Fruit fly (Drosophila melanogaster): ENCODE data around the gene Atg16.

Gene Atg16

DNA sequence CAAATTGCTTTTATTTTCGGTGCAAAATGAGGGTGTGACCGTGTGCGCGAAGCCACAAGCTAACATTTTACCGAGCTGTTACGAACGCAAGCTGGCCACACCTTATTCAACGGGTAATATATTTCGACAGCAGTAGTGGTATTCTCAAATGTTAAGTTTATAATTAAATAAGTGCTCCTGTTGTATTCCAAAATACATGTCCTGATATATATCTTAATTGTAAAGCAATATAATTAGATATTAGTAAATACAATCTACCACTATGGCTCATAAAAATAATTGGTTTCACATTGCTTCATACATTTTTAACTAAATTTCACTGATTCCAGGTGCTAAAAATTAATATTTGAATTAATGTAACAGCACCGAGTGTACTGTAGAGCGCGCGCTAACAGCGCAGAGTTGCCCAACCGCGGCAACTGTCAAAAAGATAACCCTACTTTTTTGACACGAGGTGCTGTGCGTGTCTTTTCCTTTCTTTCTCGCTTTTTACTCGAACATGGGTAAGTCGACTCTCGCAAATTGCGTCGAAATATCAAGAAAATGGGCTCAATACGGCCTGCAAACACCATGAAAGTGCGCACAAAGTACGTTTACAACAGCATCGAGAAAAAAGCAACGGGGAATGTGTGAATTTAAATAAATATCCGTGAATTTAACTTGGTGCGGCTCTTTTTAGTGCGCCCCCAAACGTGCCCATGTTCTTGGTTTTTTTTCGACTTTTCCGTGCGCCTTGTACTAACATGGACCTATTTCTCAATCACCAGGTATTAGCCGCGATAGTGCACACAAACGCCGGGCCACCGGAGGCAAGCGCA lies 26.7 kb upstream of the Atg16 start, which contains the start of the genes CG15514 and RpS8 (continued):
- peak; percentile 60 for TF ChIP-seq CG15269 (tag; optimal IDR thresholded peaks at IDR 0.05)
- TF ChIP-seq CG4707 (GFP tag; optimal IDR thresholded peaks at IDR 0.05): peak; percentile 34
- TF ChIP-seq croc (GFP tag; conservative IDR thresholded peaks at IDR 0.05): no peak
- TF ChIP-seq BtbVII (GFP tag; optimal IDR thresholded peaks at IDR 0.05): peak; percentile 45
- TF ChIP-seq psq (GFP tag; optimal IDR thresholded peaks at IDR 0.05): no peak
- TF ChIP-seq Sox102F (GFP tag; optimal IDR thresholded peaks at IDR 0.05): peak; percentile 46
- TF ChIP-seq CG13424 (tag; optimal IDR thresholded peaks at IDR 0.05): peak; percentile 72
- TF ChIP-seq Dad (GFP tag; optimal IDR thresholded peaks at IDR 0.05): peak; percentile 11
- peak; percentile 41 for TF ChIP-seq Fer3 (tag; optimal IDR thresholded peaks at IDR 0.05)
- TF ChIP-seq pnt (GFP tag; optimal IDR thresholded peaks at IDR 0.05): no peak
- no peak for TF ChIP-seq CG8281 (tag; optimal IDR thresholded peaks at IDR 0.05)
- no peak for TF ChIP-seq Nf-YA (GFP tag; IDR thresholded peaks at IDR 0.05)
- 0 out of 2 replicates have a peak, but pooled peaks have one; percentile 10 for TF ChIP-seq seq (GFP tag; IDR thresholded peaks at IDR 0.05)
- peak; percentile 2 for TF ChIP-seq CG7271 (tag; optimal IDR thresholded peaks at IDR 0.05)
- peak; percentile 56 for TF ChIP-seq Asciz (GFP tag; optimal IDR thresholded peaks at IDR 0.05)
- TF ChIP-seq zfh2 (GFP tag; optimal IDR thresholded peaks at IDR 0.05): no peak
- TF ChIP-seq unpg (GFP tag; optimal IDR thresholded peaks at IDR 0.05): peak; percentile 54
- peak; percentile 69 for TF ChIP-seq tap (tag; optimal IDR thresholded peaks at IDR 0.05)
- peak; percentile 39 for TF ChIP-seq eyg (GFP tag; optimal IDR thresholded peaks at IDR 0.05)
- no peak for TF ChIP-seq inv (GFP tag; IDR thresholded peaks at IDR 0.05; ENCODE audit: partially characterized antibody)
- no peak for TF ChIP-seq Jarid2 (GFP tag; optimal IDR thresholded peaks at IDR 0.05)
- TF ChIP-seq Eip74EF (GFP tag; optimal IDR thresholded peaks at IDR 0.05): no peak
- TF ChIP-seq Rfx (GFP tag; IDR thresholded peaks at IDR 0.05): peak; percentile 73
- TF ChIP-seq H2.0 (GFP tag; IDR thresholded peaks at IDR 0.05): no peak
- TF ChIP-seq Ada2b (GFP tag; IDR thresholded peaks at IDR 0.05): no peak
- no peak for TF ChIP-seq CG6854 (GFP tag; optimal IDR thresholded peaks at IDR 0.05)
- no peak for TF ChIP-seq CG4730 (GFP tag; IDR thresholded peaks at IDR 0.05)
- no peak for TF ChIP-seq lbe (GFP tag; optimal IDR thresholded peaks at IDR 0.05)
- TF ChIP-seq CG9609 (GFP tag; optimal IDR thresholded peaks at IDR 0.05): no peak
- TF ChIP-seq so (GFP tag; IDR thresholded peaks at IDR 0.05): peak; percentile 74
- no peak for TF ChIP-seq odd (GFP tag; optimal IDR thresholded peaks at IDR 0.05)
- peak; percentile 61 for TF ChIP-seq Kr (GFP tag; optimal IDR thresholded peaks at IDR 0.05)
- no peak for TF ChIP-seq CG43689 (GFP tag; IDR thresholded peaks at IDR 0.05)
- no peak for TF ChIP-seq B-H1 (GFP tag; IDR thresholded peaks at IDR 0.05)
- no peak for TF ChIP-seq CG33213 (GFP tag; optimal IDR thresholded peaks at IDR 0.05)
- TF ChIP-seq Awh (GFP tag; IDR thresholded peaks at IDR 0.05): no peak
- TF ChIP-seq zf30C (GFP tag; optimal IDR thresholded peaks at IDR 0.05): peak; percentile 14
- no peak for TF ChIP-seq ham (GFP tag; IDR thresholded peaks at IDR 0.05)
- TF ChIP-seq CG9817 (tag; optimal IDR thresholded peaks at IDR 0.05): peak; percentile 63
- TF ChIP-seq CG6689 (GFP tag; IDR thresholded peaks at IDR 0.05): peak; percentile 76
- TF ChIP-seq Sin3A (optimal IDR thresholded peaks at IDR 0.05): peak; percentile 70
- peak; percentile 57 for TF ChIP-seq CG2875 (GFP tag; optimal IDR thresholded peaks at IDR 0.05)
- no peak for TF ChIP-seq disco-r (GFP tag; optimal IDR thresholded peaks at IDR 0.05)
- no peak for TF ChIP-seq gro (GFP tag; optimal IDR thresholded peaks at IDR 0.05)
- peak; percentile 30 for TF ChIP-seq gsb-n (tag; optimal IDR thresholded peaks at IDR 0.05)
- TF ChIP-seq ac (GFP tag; optimal IDR thresholded peaks at IDR 0.05): no peak
- no peak for TF ChIP-seq CG11696 (GFP tag; IDR thresholded peaks at IDR 0.05)
- TF ChIP-seq CG34224 (GFP tag; IDR thresholded peaks at IDR 0.05; ENCODE audit: partially characterized antibody): no peak
- peak; percentile 16 for TF ChIP-seq Mad (GFP tag; optimal IDR thresholded peaks at IDR 0.05)
- TF ChIP-seq dati (GFP tag; IDR thresholded peaks at IDR 0.05): no peak

All from whole organism, embryonic.